Fruit fly (Drosophila melanogaster) whole organism, prepupa: ENCODE results near the gene mnb.

Source experiments
- CG10631 ChIP-seq: fragments of 200-800 bp; sonication (Bioruptor generic); optimal IDR thresholded peaks from 2 replicates; lab custom pipeline; 2016; ENCODE audit warnings: missing biosample characterization, missing genetic modification characterization
- CG11902 ChIP-seq: fragments of 200-800 bp; sonication (Bioruptor generic); optimal IDR thresholded peaks from 3 replicates; lab custom pipeline; 2016; ENCODE audit warnings: missing biosample characterization, missing genetic modification characterization
- CG15336 ChIP-seq: fragments of 200-800 bp; sonication (Bioruptor generic); IDR thresholded peaks from 2 replicates; pipeline ENCODE4 v1.3.6; 2022; ENCODE audit warnings: missing biosample characterization, missing genetic modification characterization
- CG1621 ChIP-seq: fragments of 200-800 bp; sonication (Bioruptor generic); optimal IDR thresholded peaks from 3 replicates; lab custom pipeline; 2018; ENCODE audit warnings: missing biosample characterization, mild to moderate bottlenecking, missing genetic modification characterization
- CG16779 ChIP-seq: fragments of 200-800 bp; sonication (Bioruptor generic); optimal IDR thresholded peaks from 3 replicates; lab custom pipeline; 2017; ENCODE audit warnings: missing biosample characterization, mild to moderate bottlenecking, missing genetic modification characterization
- CG3032 ChIP-seq: fragments of 200-800 bp; optimal IDR thresholded peaks from 2 replicates; lab custom pipeline; 2019; ENCODE audit warnings: missing biosample characterization, mild to moderate bottlenecking, missing genetic modification characterization, moderate library complexity
- CG31627 ChIP-seq: fragments of 200-800 bp; sonication (Bioruptor generic); optimal IDR thresholded peaks from 3 replicates; lab custom pipeline; 2016; ENCODE audit warnings: missing biosample characterization, missing genetic modification characterization
- CG32006 ChIP-seq: fragments of 200-800 bp; sonication (Bioruptor generic); optimal IDR thresholded peaks from 3 replicates; lab custom pipeline; 2017; ENCODE audit warnings: missing biosample characterization, mild to moderate bottlenecking, missing genetic modification characterization
- CG3919 ChIP-seq: fragments of 200-800 bp; sonication (Bioruptor generic); optimal IDR thresholded peaks from 3 replicates; lab custom pipeline; 2016; ENCODE audit warnings: missing biosample characterization, missing genetic modification characterization
- CG4318 ChIP-seq: fragments of 200-800 bp; sonication (Bioruptor generic); optimal IDR thresholded peaks from 3 replicates; lab custom pipeline; 2017; ENCODE audit warnings: missing biosample characterization, mild to moderate bottlenecking, missing genetic modification characterization
- CG6163 ChIP-seq: fragments of 200-800 bp; sonication (Bioruptor generic); IDR thresholded peaks from 3 replicates; pipeline ENCODE4 v1.3.6; 2022; ENCODE audit warnings: missing biosample characterization, missing genetic modification characterization
- CG6276 ChIP-seq: fragments of 200-800 bp; sonication (Bioruptor generic); optimal IDR thresholded peaks from 2 replicates; lab custom pipeline; 2017; ENCODE audit warnings: missing biosample characterization, mild to moderate bottlenecking, missing genetic modification characterization
- CG6792 ChIP-seq: fragments of 200-800 bp; sonication (Bioruptor generic); optimal IDR thresholded peaks from 3 replicates; lab custom pipeline; 2016; ENCODE audit warnings: missing biosample characterization, missing genetic modification characterization
- CG6808 ChIP-seq: fragments of 200-800 bp; sonication (Bioruptor generic); optimal IDR thresholded peaks from 3 replicates; lab custom pipeline; 2017; ENCODE audit warnings: missing biosample characterization, missing genetic modification characterization, mild to moderate bottlenecking, moderate library complexity, missing genetic modification reagents
- CG7368 ChIP-seq: fragments of 200-800 bp; sonication (Bioruptor generic); optimal IDR thresholded peaks from 3 replicates; lab custom pipeline; 2016; ENCODE audit warnings: missing biosample characterization, missing genetic modification characterization
- CG8119 ChIP-seq: fragments of 200-800 bp; sonication (Bioruptor generic); IDR thresholded peaks from 3 replicates; pipeline ENCODE4 v1.3.6; 2022; ENCODE audit warnings: missing biosample characterization, missing genetic modification characterization
- CG8319 ChIP-seq: fragments of 200-800 bp; sonication (Bioruptor generic); optimal IDR thresholded peaks from 3 replicates; lab custom pipeline; 2016; ENCODE audit warnings: missing biosample characterization, missing genetic modification characterization
- Eip75B ChIP-seq: fragments of 200-800 bp; sonication (Bioruptor generic); optimal IDR thresholded peaks from 3 replicates; lab custom pipeline; 2016; ENCODE audit warnings: missing biosample characterization, missing genetic modification characterization
- Eip93F ChIP-seq: fragments of 200-800 bp; sonication (Bioruptor generic); optimal IDR thresholded peaks from 2 replicates; lab custom pipeline; 2016; ENCODE audit warnings: missing biosample characterization, mild to moderate bottlenecking, missing genetic modification characterization
- Ets21C ChIP-seq: fragments of 200-800 bp; sonication (Bioruptor generic); optimal IDR thresholded peaks from 3 replicates; lab custom pipeline; 2016; ENCODE audit warnings: missing biosample characterization, missing genetic modification characterization
- Ets96B ChIP-seq: fragments of 200-800 bp; optimal IDR thresholded peaks from 2 replicates; lab custom pipeline; 2019; ENCODE audit warnings: missing biosample characterization, mild to moderate bottlenecking, missing genetic modification characterization, moderate library complexity
- Gug ChIP-seq: fragments of 200-800 bp; sonication (Bioruptor generic); IDR thresholded peaks from 2 replicates; pipeline ENCODE4 v1.3.6; 2022; ENCODE audit warnings: missing biosample characterization, missing genetic modification characterization
- Hr38 ChIP-seq: sonication (Bioruptor generic); optimal IDR thresholded peaks from 2 replicates; lab custom pipeline; 2016; ENCODE audit warnings: missing biosample characterization, missing genetic modification characterization
- Hr39 ChIP-seq: fragments of 200-800 bp; sonication (Bioruptor generic); optimal IDR thresholded peaks from 2 replicates; lab custom pipeline; 2016; ENCODE audit warnings: missing biosample characterization, missing genetic modification characterization
- Met ChIP-seq: fragments of 200-800 bp; sonication (Bioruptor generic); optimal IDR thresholded peaks from 3 replicates; lab custom pipeline; 2016; ENCODE audit warnings: missing biosample characterization, missing genetic modification characterization
- Smox ChIP-seq: fragments of 200-800 bp; sonication (Bioruptor generic); optimal IDR thresholded peaks from 3 replicates; lab custom pipeline; 2016; ENCODE audit warnings: missing biosample characterization, missing genetic modification characterization
- Sox102F ChIP-seq: fragments of 200-800 bp; sonication (Bioruptor generic); optimal IDR thresholded peaks from 2 replicates; lab custom pipeline; 2016; ENCODE audit warnings: missing biosample characterization, mild to moderate bottlenecking, missing genetic modification characterization
- Sox14 ChIP-seq: fragments of 200-800 bp; sonication (Bioruptor generic); optimal IDR thresholded peaks from 3 replicates; lab custom pipeline; 2016; ENCODE audit warnings: missing biosample characterization, missing genetic modification characterization
- Sox15 ChIP-seq: fragments of 200-800 bp; sonication (Bioruptor generic); optimal IDR thresholded peaks from 3 replicates; lab custom pipeline; 2016; ENCODE audit warnings: missing biosample characterization, missing genetic modification characterization
- achi ChIP-seq: fragments of 200-800 bp; sonication (Bioruptor generic); optimal IDR thresholded peaks from 3 replicates; lab custom pipeline; 2016; ENCODE audit warnings: missing biosample characterization, missing genetic modification characterization
- acj6 ChIP-seq: fragments of 200-800 bp; sonication (Bioruptor generic); optimal IDR thresholded peaks from 3 replicates; lab custom pipeline; 2016; ENCODE audit warnings: missing biosample characterization, missing genetic modification characterization
- cyc ChIP-seq: fragments of 200-800 bp; sonication (Bioruptor generic); optimal IDR thresholded peaks from 3 replicates; lab custom pipeline; 2016; ENCODE audit warnings: missing biosample characterization, missing genetic modification characterization
- dac ChIP-seq: fragments of 200-800 bp; sonication (Bioruptor generic); optimal IDR thresholded peaks from 2 replicates; lab custom pipeline; 2017; ENCODE audit warnings: missing biosample characterization, mild to moderate bottlenecking, missing genetic modification characterization
- eg ChIP-seq: fragments of 200-800 bp; sonication (Bioruptor generic); IDR thresholded peaks from 3 replicates; pipeline ENCODE4 v1.3.6; 2022; ENCODE audit warnings: missing biosample characterization, missing genetic modification characterization
- esn ChIP-seq: fragments of 200-800 bp; sonication (Bioruptor generic); optimal IDR thresholded peaks from 2 replicates; lab custom pipeline; 2016; ENCODE audit warnings: missing biosample characterization, mild to moderate bottlenecking, missing genetic modification characterization, moderate library complexity
- fd59A ChIP-seq: fragments of 200-800 bp; sonication (Bioruptor generic); optimal IDR thresholded peaks from 2 replicates; lab custom pipeline; 2017; ENCODE audit warnings: missing biosample characterization, mild to moderate bottlenecking, missing genetic modification characterization, missing genetic modification reagents
- fkh ChIP-seq: fragments of 200-800 bp; sonication (Bioruptor generic); optimal IDR thresholded peaks from 3 replicates; lab custom pipeline; 2017; ENCODE audit warnings: missing biosample characterization, mild to moderate bottlenecking, missing genetic modification characterization, moderate library complexity
- lz ChIP-seq: fragments of 200-800 bp; sonication (Bioruptor generic); optimal IDR thresholded peaks from 3 replicates; lab custom pipeline; 2016; ENCODE audit warnings: missing biosample characterization, missing genetic modification characterization
- pdm3 ChIP-seq: fragments of 200-800 bp; sonication (Bioruptor generic); optimal IDR thresholded peaks from 3 replicates; lab custom pipeline; 2016; ENCODE audit warnings: missing biosample characterization, missing genetic modification characterization
- spab ChIP-seq: fragments of 200-800 bp; sonication (Bioruptor generic); optimal IDR thresholded peaks from 2 replicates; lab custom pipeline; 2017; ENCODE audit warnings: missing biosample characterization, mild to moderate bottlenecking, missing genetic modification characterization, missing genetic modification reagents
- ss ChIP-seq, 2 experiments: fragments of 200-800 bp; sonication (Bioruptor generic); optimal IDR thresholded peaks; 2 replicates in 1 of 2; 3 replicates in 1 of 2; lab custom pipeline; 2017 to 2018; ENCODE audit warnings: mild to moderate bottlenecking in 2 of 2, missing biosample characterization in 2 of 2, missing genetic modification characterization in 2 of 2, moderate library complexity in 1 of 2
- svp ChIP-seq: fragments of 200-800 bp; sonication (Bioruptor generic); peaks from one replicate; lab custom pipeline; 2016; ENCODE audit warnings: missing biosample characterization, missing genetic modification characterization
- topi ChIP-seq: fragments of 200-800 bp; sonication (Bioruptor generic); optimal IDR thresholded peaks from 3 replicates; lab custom pipeline; 2016; ENCODE audit warnings: missing biosample characterization, missing genetic modification characterization
- vri ChIP-seq: fragments of 200-800 bp; sonication (Bioruptor generic); optimal IDR thresholded peaks from 3 replicates; lab custom pipeline; 2016; ENCODE audit warnings: missing biosample characterization, mild to moderate bottlenecking, missing genetic modification characterization

The mnb gene

dm6 chrX:17883418-17883817 lies 3.6 kb downstream of the mnb start, which contains the start of gene CG12985:
Gene CG12985 (plus strand): TSS chrX:17883718.
- TF ChIP-seq topi (GFP tag; lab: Kevin White, UChicago), result no peak

- no peak for TF ChIP-seq Hr39
- TF ChIP-seq dac (GFP tag; lab: Kevin White, UChicago), result no peak
- no peak for TF ChIP-seq Ets96B
- TF ChIP-seq CG3919 (GFP tag; lab: Kevin White, UChicago), result no peak
- no peak for TF ChIP-seq Eip75B (GFP tag; lab: Kevin White, UChicago)
- TF ChIP-seq pdm3 (GFP tag; lab: Kevin White, UChicago), result no peak
- no peak for TF ChIP-seq cyc (GFP tag; lab: Kevin White, UChicago)
- TF ChIP-seq Gug, result no peak
- no peak for TF ChIP-seq topi (GFP tag; lab: Kevin White, UChicago)
- TF ChIP-seq Smox (GFP tag; lab: Kevin White, UChicago), result no peak
- no peak for TF ChIP-seq CG10631 (GFP tag; lab: Kevin White, UChicago)
- TF ChIP-seq CG11902 (GFP tag; lab: Kevin White, UChicago), result no peak
- TF ChIP-seq CG31627 (GFP tag; lab: Kevin White, UChicago), result no peak
- no peak for TF ChIP-seq Eip93F
- TF ChIP-seq, all 60 proteins: peak for 0
Observed at dm6 chrX:17882769-17883168, 4.3 kb downstream of the mnb start.

dm6 chrX:17881138-17882121 lies 5.6 kb downstream of the mnb start:
- TF ChIP-seq CG3919 (GFP tag; lab: Kevin White, UChicago), result peak; percentile 71
- TF ChIP-seq fd59A (GFP tag; lab: Kevin White, UChicago), result peak; percentile 14
- TF ChIP-seq Sox102F (GFP tag; lab: Kevin White, UChicago), result peak; percentile 68
- peak; percentile 54 for TF ChIP-seq Eip93F
- peak; percentile 78 for TF ChIP-seq topi (GFP tag; lab: Kevin White, UChicago)
- peak; percentile 88 for TF ChIP-seq Hr39
- TF ChIP-seq Ets21C (GFP tag; lab: Kevin White, UChicago), result peak; percentile 73
- TF ChIP-seq CG4318 (GFP tag; lab: Kevin White, UChicago), result peak; percentile 57
- TF ChIP-seq Sox15 (GFP tag; lab: Kevin White, UChicago), result peak; percentile 44
- no peak for TF ChIP-seq spab (GFP tag; lab: Kevin White, UChicago)
- peak; percentile 16 for TF ChIP-seq Ets96B
- peak; percentile 18 to 44 for TF ChIP-seq ss (GFP tag; optimal IDR thresholded peaks at IDR 0.05; lab: Kevin White, UChicago)
- no peak for TF ChIP-seq CG16779 (tag; lab: Kevin White, UChicago)
- peak; percentile 81 for TF ChIP-seq cyc (GFP tag; lab: Kevin White, UChicago)
- peak; percentile 63 for TF ChIP-seq CG8119 (GFP tag; lab: Robert Waterston, UW)
- peak; percentile 73 for TF ChIP-seq CG15336 (GFP tag; lab: Robert Waterston, UW)
- TF ChIP-seq vri, result peak; percentile 48
- TF ChIP-seq CG3032 (tag; lab: Kevin White, UChicago), result no peak
- TF ChIP-seq fkh (GFP tag; lab: Kevin White, UChicago), result peak; percentile 14
- TF ChIP-seq CG8319, result peak; percentile 44
- peak; percentile 62 for TF ChIP-seq CG7368 (GFP tag; lab: Kevin White, UChicago)
- peak; percentile 77 for TF ChIP-seq Met (GFP tag; lab: Kevin White, UChicago)
- TF ChIP-seq CG10631 (GFP tag; lab: Kevin White, UChicago), result peak; percentile 51
- TF ChIP-seq svp (GFP tag; lab: Kevin White, UChicago), result peak; percentile 96
- peak; percentile 45 for TF ChIP-seq achi (GFP tag; lab: Kevin White, UChicago)
- peak; percentile 85 for TF ChIP-seq eg
- TF ChIP-seq esn (GFP tag; lab: Kevin White, UChicago), result peak; percentile 78
- peak; percentile 69 for TF ChIP-seq Sox14
- peak; percentile 53 for TF ChIP-seq CG6276
- peak; percentile 61 for TF ChIP-seq CG6808
- peak; percentile 75 for TF ChIP-seq CG6163 (GFP tag; lab: Robert Waterston, UW)
- peak; percentile 67 for TF ChIP-seq acj6 (GFP tag; lab: Kevin White, UChicago)
- TF ChIP-seq Eip75B (GFP tag; lab: Kevin White, UChicago), result no peak
- peak; percentile 15 for TF ChIP-seq dac (GFP tag; lab: Kevin White, UChicago)
- TF ChIP-seq Hr38 (GFP tag; lab: Kevin White, UChicago), result no peak
- peak; percentile 80 for TF ChIP-seq CG32006
- peak; percentile 14 for TF ChIP-seq CG1621 (tag; lab: Kevin White, UChicago)
- TF ChIP-seq CG6792 (GFP tag; lab: Kevin White, UChicago), result peak; percentile 58
- TF ChIP-seq Gug, result peak; percentile 73
- peak; percentile 78 for TF ChIP-seq lz (GFP tag; lab: Kevin White, UChicago)
